Worm (Caenorhabditis elegans) whole organism, midembryonic: Measurements from ENCODE around the gene Y51H4A.6.

Experiments used
- T22C8.4 ChIP-seq: fragments of 200-800 bp; sonication (Bioruptor generic); IDR thresholded peaks from 2 replicates; pipeline ENCODE4 v1.3.6; 2022; ENCODE audit warnings: missing genetic modification characterization, missing compliant biosample characterization
- cog-1 ChIP-seq: sonication (generic microtip); optimal IDR thresholded peaks from 2 replicates; lab custom pipeline; 2016; ENCODE audit warnings: missing genetic modification characterization, missing compliant biosample characterization
- flt-1 ChIP-seq: fragments of 200-800 bp; sonication (Bioruptor generic); IDR thresholded peaks from 2 replicates; pipeline ENCODE4 v1.3.6; 2022; ENCODE audit warnings: missing genetic modification characterization, missing compliant biosample characterization
- klf-2 ChIP-seq: fragments of 200-800 bp; sonication (Bioruptor generic); conservative IDR thresholded peaks from 2 replicates; pipeline ENCODE4 v1.3.6; 2022; ENCODE audit warnings: missing genetic modification reagents, missing genetic modification characterization, missing compliant biosample characterization
- ref-1 ChIP-seq: fragments of 200-800 bp; sonication (Bioruptor generic); conservative IDR thresholded peaks from 2 replicates; pipeline ENCODE4 v1.3.6; 2022; ENCODE audit warnings: missing genetic modification reagents, missing genetic modification characterization, missing compliant biosample characterization
- tab-1 ChIP-seq: fragments of 200-800 bp; sonication (Bioruptor generic); IDR thresholded peaks from 2 replicates; pipeline ENCODE4 v1.3.6; 2022; ENCODE audit warnings: missing genetic modification characterization, missing compliant biosample characterization
- ztf-23 ChIP-seq: fragments of 200-800 bp; sonication (Bioruptor generic); IDR thresholded peaks from 2 replicates; pipeline ENCODE4 v1.3.6; 2022; ENCODE audit warnings: missing genetic modification reagents, missing genetic modification characterization, missing compliant biosample characterization
- ztf-29 ChIP-seq: fragments of 200-800 bp; sonication (Bioruptor generic); IDR thresholded peaks from 2 replicates; pipeline ENCODE4 v1.3.6; 2022; ENCODE audit warnings: missing genetic modification reagents, missing genetic modification characterization, missing compliant biosample characterization

ce11 chrIV:16503590-16504217 lies 29.8 kb upstream of the Y51H4A.6 start:
- TF ChIP-seq cog-1 (tag; lab: Kevin White, UChicago) (no peak), T22C8.4 (GFP tag; lab: Robert Waterston, UW) (no peak), ztf-23 (GFP tag; lab: Robert Waterston, UW) (no peak), tab-1 (GFP tag; lab: Robert Waterston, UW) (0 out of 2 replicates have a peak, but pooled peaks have one; percentile 47), ztf-29 (no peak), ref-1 (GFP tag; lab: Robert Waterston, UW) (no peak), klf-2 (GFP tag; lab: Robert Waterston, UW) (no peak), flt-1 (GFP tag; lab: Robert Waterston, UW) (0 out of 2 replicates have a peak, but pooled peaks have one; percentile 40)
